Worm (Caenorhabditis elegans) whole organism, midembryonic: ENCODE measurements around the gene nhr-190.

Source experiments
- cog-1 ChIP-seq: sonication (generic microtip); optimal IDR thresholded peaks from 2 replicates; lab custom pipeline; 2016; ENCODE audit warnings: missing genetic modification characterization, missing compliant biosample characterization
- flt-1 ChIP-seq: fragments of 200-800 bp; sonication (Bioruptor generic); IDR thresholded peaks from 2 replicates; pipeline ENCODE4 v1.3.6; 2022; ENCODE audit warnings: missing genetic modification characterization, missing compliant biosample characterization
- klf-2 ChIP-seq: fragments of 200-800 bp; sonication (Bioruptor generic); conservative IDR thresholded peaks from 2 replicates; pipeline ENCODE4 v1.3.6; 2022; ENCODE audit warnings: missing genetic modification reagents, missing genetic modification characterization, missing compliant biosample characterization
- med-1 ChIP-seq: sonication (generic microtip); optimal IDR thresholded peaks from 2 replicates; lab custom pipeline; 2017; ENCODE audit warnings: missing genetic modification characterization, mild to moderate bottlenecking, missing compliant biosample characterization, antibody characterized with exemption, missing genetic modification reagents; ENCODE audit not compliant: insufficient read depth
- ref-1 ChIP-seq: fragments of 200-800 bp; sonication (Bioruptor generic); conservative IDR thresholded peaks from 2 replicates; pipeline ENCODE4 v1.3.6; 2022; ENCODE audit warnings: missing genetic modification reagents, missing genetic modification characterization, missing compliant biosample characterization
- tab-1 ChIP-seq: fragments of 200-800 bp; sonication (Bioruptor generic); IDR thresholded peaks from 2 replicates; pipeline ENCODE4 v1.3.6; 2022; ENCODE audit warnings: missing genetic modification characterization, missing compliant biosample characterization
- ztf-23 ChIP-seq: fragments of 200-800 bp; sonication (Bioruptor generic); IDR thresholded peaks from 2 replicates; pipeline ENCODE4 v1.3.6; 2022; ENCODE audit warnings: missing genetic modification reagents, missing genetic modification characterization, missing compliant biosample characterization
- ztf-29 ChIP-seq: fragments of 200-800 bp; sonication (Bioruptor generic); IDR thresholded peaks from 2 replicates; pipeline ENCODE4 v1.3.6; 2022; ENCODE audit warnings: missing genetic modification reagents, missing genetic modification characterization, missing compliant biosample characterization

DNA sequence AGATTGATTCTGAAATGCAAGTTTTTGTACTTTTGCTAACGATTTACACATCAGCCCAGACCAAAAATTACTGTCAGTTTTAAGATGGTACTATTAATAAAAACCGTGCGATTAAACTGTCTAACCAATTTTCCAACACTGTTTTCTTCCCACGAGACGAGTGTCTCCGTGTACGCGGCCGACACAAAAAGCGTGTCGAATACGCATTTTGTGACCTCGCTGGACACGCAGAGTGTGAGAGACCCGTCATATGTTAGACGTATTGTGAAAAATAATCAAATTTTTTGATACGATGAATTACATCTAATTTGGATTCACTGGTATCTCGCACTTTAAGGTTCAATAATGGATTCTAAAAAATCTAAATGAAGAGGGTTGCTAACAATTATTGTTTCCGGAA is 7.1 kb downstream of the nhr-190 start:
- no peak for TF ChIP-seq ref-1 (GFP tag; lab: Robert Waterston, UW)
- no peak for TF ChIP-seq flt-1 (GFP tag; lab: Robert Waterston, UW)
- no peak for TF ChIP-seq cog-1 (tag; lab: Kevin White, UChicago)
- no peak for TF ChIP-seq med-1
- no peak for TF ChIP-seq ztf-23 (GFP tag; lab: Robert Waterston, UW)
- TF ChIP-seq klf-2, result no peak
- TF ChIP-seq tab-1, result no peak
- no peak for TF ChIP-seq ztf-29 (GFP tag; lab: Robert Waterston, UW)
